Fruit fly (Drosophila melanogaster) whole organism, embryonic: ENCODE data around the gene CG31467.
A peak's percentile ranks its signal among the peaks of the same experiment; 100 is the strongest.

Experiments used
- Bgb ChIP-seq: fragments of 200-800 bp; sonication (Bioruptor generic); IDR thresholded peaks from 2 replicates; pipeline ENCODE4 v1.3.6; 2022; ENCODE audit warnings: missing biosample characterization, missing genetic modification characterization; ENCODE audit not compliant: partially characterized antibody
- CG1024 ChIP-seq: fragments of 200-800 bp; sonication (Bioruptor generic); IDR thresholded peaks from 2 replicates; pipeline ENCODE4 v1.3.6; 2022; ENCODE audit warnings: missing biosample characterization, missing genetic modification characterization
- CG10366 ChIP-seq: fragments of 200-800 bp; sonication (Bioruptor generic); IDR thresholded peaks from 2 replicates; pipeline ENCODE4 v1.3.6; 2022; ENCODE audit warnings: missing biosample characterization, missing genetic modification characterization
- CG11247 ChIP-seq: fragments of 200-800 bp; sonication (Bioruptor generic); IDR thresholded peaks from 2 replicates; pipeline ENCODE4 v1.3.6; 2022; ENCODE audit warnings: missing biosample characterization, missing genetic modification characterization
- CG11504 ChIP-seq: fragments of 200-800 bp; sonication (Bioruptor generic); optimal IDR thresholded peaks from 3 replicates; lab custom pipeline; 2019; ENCODE audit warnings: missing biosample characterization, mild to moderate bottlenecking, missing genetic modification characterization, moderate library complexity
- CG11695 ChIP-seq: fragments of 200-800 bp; sonication (Bioruptor generic); IDR thresholded peaks from 3 replicates; pipeline ENCODE4 v1.3.6; 2022; ENCODE audit warnings: missing biosample characterization, missing genetic modification characterization
- CG11696 ChIP-seq: fragments of 200-800 bp; sonication (Bioruptor generic); IDR thresholded peaks from 2 replicates; pipeline ENCODE4 v1.3.6; 2022; ENCODE audit warnings: missing biosample characterization, missing genetic modification characterization
- CG12659 ChIP-seq: fragments of 200-800 bp; sonication (Bioruptor generic); optimal IDR thresholded peaks from 3 replicates; lab custom pipeline; 2017; ENCODE audit warnings: mild to moderate bottlenecking, missing biosample characterization, missing genetic modification reagents, missing genetic modification characterization
- CG14860 ChIP-seq: fragments of 200-800 bp; sonication (Bioruptor generic); IDR thresholded peaks from 3 replicates; pipeline ENCODE4 v1.3.6; 2022; ENCODE audit warnings: missing biosample characterization, missing genetic modification characterization; ENCODE audit not compliant: partially characterized antibody
- CG18619 ChIP-seq: fragments of 200-800 bp; sonication (Bioruptor generic); optimal IDR thresholded peaks from 3 replicates; lab custom pipeline; 2017; ENCODE audit warnings: missing biosample characterization, mild to moderate bottlenecking, missing genetic modification characterization
- CG2202 ChIP-seq: fragments of 200-800 bp; sonication (Bioruptor generic); optimal IDR thresholded peaks from 2 replicates; lab custom pipeline; 2018; ENCODE audit warnings: missing biosample characterization, mild to moderate bottlenecking, missing genetic modification characterization
- CG2712 ChIP-seq: fragments of 200-800 bp; optimal IDR thresholded peaks from 3 replicates; lab custom pipeline; 2019; ENCODE audit warnings: missing biosample characterization, mild to moderate bottlenecking, missing genetic modification characterization, moderate library complexity
- CG2875 ChIP-seq: fragments of 200-800 bp; sonication (Bioruptor generic); optimal IDR thresholded peaks from 2 replicates; lab custom pipeline; 2017; ENCODE audit warnings: missing biosample characterization, mild to moderate bottlenecking, missing genetic modification characterization, missing genetic modification reagents
- CG32532 ChIP-seq: fragments of 200-800 bp; sonication (Bioruptor generic); IDR thresholded peaks from 2 replicates; pipeline ENCODE4 v1.3.6; 2022; ENCODE audit warnings: missing biosample characterization, missing genetic modification characterization
- CG4617 ChIP-seq: fragments of 200-800 bp; sonication (Bioruptor generic); optimal IDR thresholded peaks from 3 replicates; lab custom pipeline; 2016; ENCODE audit warnings: missing biosample characterization, missing genetic modification characterization, borderline replicate concordance
- CG7271 ChIP-seq: fragments of 200-800 bp; sonication (Bioruptor generic); optimal IDR thresholded peaks from 2 replicates; lab custom pipeline; 2018; ENCODE audit warnings: missing biosample characterization, mild to moderate bottlenecking, missing genetic modification characterization, moderate library complexity
- CG8388 ChIP-seq: fragments of 200-800 bp; sonication (Bioruptor generic); optimal IDR thresholded peaks from 2 replicates; lab custom pipeline; 2019; ENCODE audit warnings: missing biosample characterization, mild to moderate bottlenecking, missing genetic modification characterization, moderate library complexity
- Dip3 ChIP-seq: fragments of 200-800 bp; sonication (Bioruptor generic); optimal IDR thresholded peaks from 3 replicates; lab custom pipeline; 2016; ENCODE audit warnings: missing biosample characterization, missing genetic modification characterization
- Doc3 ChIP-seq: fragments of 200-800 bp; sonication (Bioruptor generic); IDR thresholded peaks from 3 replicates; pipeline ENCODE4 v1.3.6; 2022; ENCODE audit warnings: missing biosample characterization, missing genetic modification characterization; ENCODE audit not compliant: partially characterized antibody
- Ets97D ChIP-seq: fragments of 200-800 bp; sonication (Bioruptor generic); optimal IDR thresholded peaks from 3 replicates; lab custom pipeline; 2016; ENCODE audit warnings: missing biosample characterization, missing genetic modification characterization
- GATAe ChIP-seq: fragments of 200-800 bp; sonication (Bioruptor generic); conservative IDR thresholded peaks from 2 replicates; pipeline ENCODE4 v1.3.6; 2022; ENCODE audit warnings: missing biosample characterization, missing genetic modification characterization
- Hey ChIP-seq: fragments of 200-800 bp; sonication (Bioruptor generic); optimal IDR thresholded peaks from 3 replicates; lab custom pipeline; 2018; ENCODE audit warnings: missing biosample characterization, mild to moderate bottlenecking, missing genetic modification characterization
- Hmr ChIP-seq: fragments of 200-800 bp; sonication (Bioruptor generic); optimal IDR thresholded peaks from 3 replicates; lab custom pipeline; 2017; ENCODE audit warnings: mild to moderate bottlenecking, missing biosample characterization, missing genetic modification reagents, missing genetic modification characterization
- Lhr ChIP-seq: fragments of 200-800 bp; sonication (Bioruptor generic); optimal IDR thresholded peaks from 3 replicates; lab custom pipeline; 2017; ENCODE audit warnings: mild to moderate bottlenecking, missing biosample characterization, missing genetic modification reagents, missing genetic modification characterization
- Sin3A ChIP-seq: fragments of >200 bp; optimal IDR thresholded peaks from 2 replicates; lab custom pipeline; 2018
- Sox102F ChIP-seq: fragments of 200-800 bp; sonication (Bioruptor generic); optimal IDR thresholded peaks from 2 replicates; lab custom pipeline; 2018; ENCODE audit warnings: missing biosample characterization, mild to moderate bottlenecking, missing genetic modification characterization, moderate library complexity
- Spps ChIP-seq: fragments of 200-800 bp; sonication (Bioruptor generic); optimal IDR thresholded peaks from 2 replicates; lab custom pipeline; 2018; ENCODE audit warnings: missing biosample characterization, mild to moderate bottlenecking, missing genetic modification characterization
- Vsx1 ChIP-seq: fragments of 200-800 bp; sonication (Bioruptor generic); optimal IDR thresholded peaks from 2 replicates; lab custom pipeline; 2017; ENCODE audit warnings: missing biosample characterization, mild to moderate bottlenecking, missing genetic modification characterization, missing genetic modification reagents
- ara ChIP-seq: fragments of 200-800 bp; sonication (Bioruptor generic); IDR thresholded peaks from 2 replicates; pipeline ENCODE4 v1.3.6; 2022; ENCODE audit warnings: missing biosample characterization, missing genetic modification characterization
- ash1 ChIP-seq: fragments of 200-800 bp; sonication (Bioruptor generic); optimal IDR thresholded peaks from 2 replicates; lab custom pipeline; 2018; ENCODE audit warnings: missing biosample characterization, mild to moderate bottlenecking, missing genetic modification characterization
- crp ChIP-seq, 2 experiments: fragments of 200-800 bp; sonication (Bioruptor generic); optimal IDR thresholded peaks; 2 replicates in 1 of 2; 3 replicates in 1 of 2; lab custom pipeline; 2017; ENCODE audit warnings: missing biosample characterization in 2 of 2, missing genetic modification characterization in 2 of 2, mild to moderate bottlenecking in 1 of 2, moderate library complexity in 1 of 2
- fd102C ChIP-seq: fragments of 200-800 bp; sonication (Bioruptor generic); optimal IDR thresholded peaks from 2 replicates; lab custom pipeline; 2018; ENCODE audit warnings: missing biosample characterization, mild to moderate bottlenecking, missing genetic modification characterization, moderate library complexity
- inv ChIP-seq: fragments of 200-800 bp; sonication (Bioruptor generic); IDR thresholded peaks from 2 replicates; pipeline ENCODE4 v1.3.6; 2022; ENCODE audit warnings: missing biosample characterization, missing genetic modification characterization; ENCODE audit not compliant: partially characterized antibody
- jigr1 ChIP-seq: fragments of 200-800 bp; sonication (Bioruptor generic); IDR thresholded peaks from 3 replicates; pipeline ENCODE4 v1.3.6; 2022; ENCODE audit warnings: missing biosample characterization, missing genetic modification characterization
- lab ChIP-seq: fragments of 200-800 bp; sonication (Bioruptor generic); optimal IDR thresholded peaks from 3 replicates; lab custom pipeline; 2017; ENCODE audit warnings: missing biosample characterization, missing genetic modification characterization, mild to moderate bottlenecking, moderate library complexity, missing genetic modification reagents
- nerfin-2 ChIP-seq: fragments of 200-800 bp; sonication (Bioruptor generic); IDR thresholded peaks from 2 replicates; pipeline ENCODE4 v1.3.6; 2022; ENCODE audit warnings: missing biosample characterization, missing genetic modification characterization; ENCODE audit not compliant: partially characterized antibody
- prd ChIP-seq, 3 experiments: fragments of >200 bp in 2 of 3; fragments of 200-800 bp in 1 of 3; sonication (Bioruptor generic) in 1 of 3; optimal IDR thresholded peaks in 2 of 3; IDR thresholded peaks in 1 of 3; 2 replicates in 2 of 3; 3 replicates in 1 of 3; pipeline versions ENCODE4 v1.3.6 to Lab custom; 2017 to 2022; ENCODE audit warnings: missing biosample characterization in 1 of 3, missing genetic modification characterization in 1 of 3
- sna ChIP-seq: fragments of 200-800 bp; sonication (Bioruptor generic); IDR thresholded peaks from 2 replicates; pipeline ENCODE4 v1.3.6; 2022; ENCODE audit warnings: missing biosample characterization, missing genetic modification characterization; ENCODE audit not compliant: partially characterized antibody
- trem ChIP-seq: fragments of 200-800 bp; optimal IDR thresholded peaks from 3 replicates; lab custom pipeline; 2019; ENCODE audit warnings: missing biosample characterization, mild to moderate bottlenecking, missing genetic modification characterization, moderate library complexity
- tx ChIP-seq: fragments of 200-800 bp; sonication (Bioruptor generic); optimal IDR thresholded peaks from 2 replicates; lab custom pipeline; 2016; ENCODE audit warnings: missing biosample characterization, missing genetic modification characterization
- unc-4 ChIP-seq: fragments of 200-800 bp; sonication (Bioruptor generic); IDR thresholded peaks from 2 replicates; pipeline ENCODE4 v1.3.6; 2022; ENCODE audit warnings: missing biosample characterization, missing genetic modification characterization; ENCODE audit not compliant: partially characterized antibody
- usp ChIP-seq: fragments of >200 bp; optimal IDR thresholded peaks from 2 replicates; lab custom pipeline; 2017; ENCODE audit warnings: missing biosample characterization, missing genetic modification characterization
- vvl ChIP-seq: fragments of 200-800 bp; sonication (Bioruptor generic); IDR thresholded peaks from 2 replicates; pipeline ENCODE4 v1.3.6; 2022; ENCODE audit warnings: missing biosample characterization, missing genetic modification characterization
- z ChIP-seq: fragments of 200-800 bp; sonication (Bioruptor generic); IDR thresholded peaks from 3 replicates; pipeline ENCODE4 v1.3.6; 2022; ENCODE audit warnings: missing biosample characterization, missing genetic modification characterization

Gene CG31467

dm6 chr3R:10726714-10727113 is 20.1 kb upstream of the CG31467 start (continued):
- peak; percentile 58 for TF ChIP-seq lab
- no peak for TF ChIP-seq usp (GFP tag; lab: Kevin White, UChicago)
- TF ChIP-seq Doc3 (GFP tag; lab: Robert Waterston, UW): no peak

dm6 chr3R:10714498-10714897 is 7.8 kb upstream of the CG31467 start, which contains the start of gene CG4073:
CG4073 (plus strand) TSS chr3R:10714798.
- TF ChIP-seq Sox102F: no peak
- no peak for TF ChIP-seq CG11696 (GFP tag; lab: Robert Waterston, UW)
- no peak for TF ChIP-seq CG11247
- TF ChIP-seq ara (GFP tag; lab: Robert Waterston, UW): no peak
- no peak for TF ChIP-seq Dip3
- TF ChIP-seq GATAe (GFP tag; lab: Robert Waterston, UW): no peak
- TF ChIP-seq nerfin-2: no peak
- no peak for TF ChIP-seq unc-4
- TF ChIP-seq tx (GFP tag; lab: Kevin White, UChicago): no peak
- no peak for TF ChIP-seq prd (optimal IDR thresholded peaks at IDR 0.05; lab: Kevin White, UChicago)
- no peak for TF ChIP-seq prd (GFP tag; IDR thresholded peaks at IDR 0.05; lab: Robert Waterston, UW)
- TF ChIP-seq Spps (tag; lab: Kevin White, UChicago): no peak
- no peak for TF ChIP-seq Hey
- TF ChIP-seq Hmr (GFP tag; lab: Kevin White, UChicago): no peak
- no peak for TF ChIP-seq CG2875 (GFP tag; lab: Kevin White, UChicago)
- no peak for TF ChIP-seq CG18619
- no peak for TF ChIP-seq CG10366 (GFP tag; lab: Robert Waterston, UW)
- no peak for TF ChIP-seq jigr1
- no peak for TF ChIP-seq z (GFP tag; lab: Robert Waterston, UW)
- TF ChIP-seq CG2712 (tag; lab: Kevin White, UChicago): no peak
- no peak for TF ChIP-seq CG8388

dm6 chr3R:10711148-10711547 is 4.5 kb upstream of the CG31467 start, which contains the start of gene CG14689:
CG14689 (minus strand) TSS chr3R:10711248.
- TF ChIP-seq CG7271 (tag; lab: Kevin White, UChicago) (no peak), CG11504 (tag; lab: Kevin White, UChicago) (peak; percentile 81)

- no peak for TF ChIP-seq CG1024
- peak in 1 of 2 experiments; percentile 12 for TF ChIP-seq crp (GFP tag; optimal IDR thresholded peaks at IDR 0.05; lab: Kevin White, UChicago)
- peak; percentile 61 for TF ChIP-seq CG8388
Measured at dm6 chr3R:10709264-10709663, 2.6 kb upstream of the CG31467 start, which contains the start of gene CG31373. CG31373 (minus strand) TSS chr3R:10709364.

dm6 chr3R:10708169-10708568 is 1.5 kb upstream of the CG31467 start, which contains the start of gene CG31278:
CG31278 (minus strand) TSS chr3R:10708340.
- TF ChIP-seq trem (peak; percentile 33), Bgb (peak; percentile 82), sna (peak; percentile 78; the same call in 1 of the 2 replicates), Lhr (peak; percentile 13), CG14860 (GFP tag; lab: Robert Waterston, UW) (0 out of 3 replicates have a peak, but pooled peaks have one; percentile 56), Sin3A (peak; percentile 41), ash1 (GFP tag; lab: Kevin White, UChicago) (no peak), CG32532 (GFP tag; lab: Robert Waterston, UW) (no peak), fd102C (GFP tag; lab: Kevin White, UChicago) (no peak), CG11695 (GFP tag; lab: Robert Waterston, UW) (no peak), CG2202 (tag; lab: Kevin White, UChicago) (no peak), vvl (no peak), CG4617 (GFP tag; lab: Kevin White, UChicago) (peak; percentile 66), inv (GFP tag; lab: Robert Waterston, UW) (peak; percentile 54; the same call in 1 of the 2 replicates), Ets97D (GFP tag; lab: Kevin White, UChicago) (peak; percentile 22), CG12659 (GFP tag; lab: Kevin White, UChicago) (no peak), Vsx1 (GFP tag; lab: Kevin White, UChicago) (no peak)
